Fruit fly (Drosophila melanogaster): ENCODE measurements around the gene CG9072.

CG9072 gene

dm6 chrX:15070137-15070536 is 25.7 kb downstream of the CG9072 start (continued):
- TF ChIP-seq CG32006 (GFP tag; optimal IDR thresholded peaks at IDR 0.05) (peak; percentile 25), OdsH (GFP tag; optimal IDR thresholded peaks at IDR 0.05) (no peak), CG7368 (GFP tag; optimal IDR thresholded peaks at IDR 0.05) (no peak), Ets21C (GFP tag; optimal IDR thresholded peaks at IDR 0.05) (no peak), esn (GFP tag; optimal IDR thresholded peaks at IDR 0.05) (peak; percentile 49), CG6792 (GFP tag; optimal IDR thresholded peaks at IDR 0.05) (no peak), topi (GFP tag; optimal IDR thresholded peaks at IDR 0.05) (no peak), Hr39 (GFP tag; optimal IDR thresholded peaks at IDR 0.05) (peak; percentile 24), CG16779 (tag; optimal IDR thresholded peaks at IDR 0.05) (no peak), CG34406 (GFP tag; optimal IDR thresholded peaks at IDR 0.05) (no peak), CG31627 (GFP tag; optimal IDR thresholded peaks at IDR 0.05) (peak; percentile 31), CG8319 (GFP tag; optimal IDR thresholded peaks at IDR 0.05) (no peak), CG4318 (GFP tag; optimal IDR thresholded peaks at IDR 0.05) (no peak), pdm3 (GFP tag; optimal IDR thresholded peaks at IDR 0.05) (no peak), CG6276 (GFP tag; optimal IDR thresholded peaks at IDR 0.05) (no peak), Sox15 (GFP tag; optimal IDR thresholded peaks at IDR 0.05) (no peak), CG9139 (GFP tag; optimal IDR thresholded peaks at IDR 0.05) (no peak)

DNA sequence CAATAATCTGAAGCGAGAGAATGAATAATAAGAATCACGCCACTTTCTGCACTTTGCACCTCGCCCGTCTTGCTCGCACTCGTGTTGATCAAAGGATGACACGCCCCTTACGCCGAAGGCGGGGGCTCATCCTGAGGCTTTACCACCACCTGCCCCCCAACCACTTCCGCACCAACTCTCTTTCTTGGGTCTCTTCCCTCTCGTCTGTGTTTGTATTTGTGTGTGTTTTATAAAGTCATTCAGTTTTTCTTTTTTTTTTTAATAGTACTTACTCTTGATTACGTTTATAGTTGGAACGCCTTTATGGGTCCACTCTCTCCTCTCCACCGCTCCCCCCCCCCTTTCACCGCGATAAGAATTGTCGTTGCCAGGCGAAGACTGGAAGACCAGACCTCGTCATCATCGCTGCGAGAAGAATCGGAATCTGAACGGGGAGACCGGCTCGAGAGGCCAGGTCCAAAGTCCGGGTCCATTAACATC is 26.4 kb downstream of the CG9072 start:
- TF ChIP-seq vri (GFP tag; optimal IDR thresholded peaks at IDR 0.05): peak; percentile 57
- peak; percentile 98 for TF ChIP-seq CG1621 (tag; optimal IDR thresholded peaks at IDR 0.05)
- peak; percentile 91 for TF ChIP-seq Eip78C (GFP tag)
- peak; percentile 75 for TF ChIP-seq acj6 (GFP tag; optimal IDR thresholded peaks at IDR 0.05)
- TF ChIP-seq fd85E (GFP tag; optimal IDR thresholded peaks at IDR 0.05): peak; percentile 81
- peak; percentile 96 for TF ChIP-seq net (GFP tag; optimal IDR thresholded peaks at IDR 0.05)
- peak; percentile 85 for TF ChIP-seq CG3032 (tag; optimal IDR thresholded peaks at IDR 0.05)
- TF ChIP-seq CG11762 (GFP tag; optimal IDR thresholded peaks at IDR 0.05; ENCODE audit: insufficient read depth): peak; percentile 94
- peak; percentile 86 for TF ChIP-seq pdm3 (GFP tag; optimal IDR thresholded peaks at IDR 0.05)
- peak; percentile 83 for TF ChIP-seq achi (GFP tag; optimal IDR thresholded peaks at IDR 0.05)
- TF ChIP-seq Ets96B (tag; optimal IDR thresholded peaks at IDR 0.05): peak; percentile 94
- TF ChIP-seq CG32006 (GFP tag; optimal IDR thresholded peaks at IDR 0.05): peak; percentile 85
- TF ChIP-seq OdsH (GFP tag; optimal IDR thresholded peaks at IDR 0.05): peak; percentile 83
- TF ChIP-seq CG11902 (GFP tag; optimal IDR thresholded peaks at IDR 0.05): no peak
- peak; percentile 74 for TF ChIP-seq CG6792 (GFP tag; optimal IDR thresholded peaks at IDR 0.05)
- peak; percentile 75 for TF ChIP-seq Blimp-1 (GFP tag; optimal IDR thresholded peaks at IDR 0.05)
- peak; percentile 72 for TF ChIP-seq Met (GFP tag; optimal IDR thresholded peaks at IDR 0.05)
- no peak for TF ChIP-seq Sox15 (GFP tag; optimal IDR thresholded peaks at IDR 0.05)
- peak; percentile 93 for TF ChIP-seq CG3919 (GFP tag; optimal IDR thresholded peaks at IDR 0.05)
- TF ChIP-seq Gug (GFP tag; IDR thresholded peaks at IDR 0.05): peak; percentile 74
- TF ChIP-seq Eip75B (GFP tag; optimal IDR thresholded peaks at IDR 0.05): peak; percentile 87
- TF ChIP-seq CG10631 (GFP tag; optimal IDR thresholded peaks at IDR 0.05): peak; percentile 37
- no peak for TF ChIP-seq CG31627 (GFP tag; optimal IDR thresholded peaks at IDR 0.05)
- peak; percentile 77 for TF ChIP-seq dac (GFP tag; optimal IDR thresholded peaks at IDR 0.05)
- peak; percentile 77 for TF ChIP-seq Sox102F (GFP tag; optimal IDR thresholded peaks at IDR 0.05)
- peak; percentile 91 for TF ChIP-seq CG8119 (GFP tag; IDR thresholded peaks at IDR 0.05)
- peak; percentile 93 for TF ChIP-seq CG6276 (GFP tag; optimal IDR thresholded peaks at IDR 0.05)
- TF ChIP-seq cyc (GFP tag; optimal IDR thresholded peaks at IDR 0.05): peak; percentile 59
- TF ChIP-seq CG8319 (GFP tag; optimal IDR thresholded peaks at IDR 0.05): peak; percentile 88
- TF ChIP-seq CG6808 (GFP tag; optimal IDR thresholded peaks at IDR 0.05): peak; percentile 99
- TF ChIP-seq eg (GFP tag; IDR thresholded peaks at IDR 0.05): peak; percentile 84
- TF ChIP-seq spab (GFP tag; optimal IDR thresholded peaks at IDR 0.05): peak; percentile 99
- peak; percentile 92 for TF ChIP-seq CG7368 (GFP tag; optimal IDR thresholded peaks at IDR 0.05)
- TF ChIP-seq Lpt (GFP tag; optimal IDR thresholded peaks at IDR 0.05): peak; percentile 92
- peak; percentile 95 for TF ChIP-seq CG16779 (tag; optimal IDR thresholded peaks at IDR 0.05)
- peak; percentile 100 for TF ChIP-seq CG9139 (GFP tag; optimal IDR thresholded peaks at IDR 0.05)
- TF ChIP-seq fkh (GFP tag; optimal IDR thresholded peaks at IDR 0.05): no peak
- TF ChIP-seq salr (GFP tag; optimal IDR thresholded peaks at IDR 0.05): peak; percentile 89 to 98
- peak; percentile 81 for TF ChIP-seq dsx (GFP tag; optimal IDR thresholded peaks at IDR 0.05; ENCODE audit: poor library complexity, severe bottlenecking)
- TF ChIP-seq CG11294 (GFP tag; IDR thresholded peaks at IDR 0.05): no peak
- TF ChIP-seq ss (GFP tag; optimal IDR thresholded peaks at IDR 0.05): peak; percentile 100
- TF ChIP-seq lz (GFP tag; optimal IDR thresholded peaks at IDR 0.05): peak; percentile 28
